Worm (Caenorhabditis elegans) whole organism, early embryonic: Measurements from ENCODE around the gene slcf-2.

ENCODE experiments used
- B0310.2 ChIP-seq: sonication (generic microtip); optimal IDR thresholded peaks from 2 replicates; lab custom pipeline; 2016; ENCODE audit warnings: mild to moderate bottlenecking, missing genetic modification characterization, missing compliant biosample characterization
- F13C5.2 ChIP-seq: sonication (generic microtip); optimal IDR thresholded peaks from 2 replicates; lab custom pipeline; 2017; ENCODE audit warnings: mild to moderate bottlenecking, missing genetic modification characterization, inconsistent platforms, missing compliant biosample characterization
- ama-1 ChIP-seq: fragments of 150-350 bp; optimal IDR thresholded peaks from 2 replicates; lab custom pipeline; 2014
- ceh-36 ChIP-seq: sonication (generic microtip); optimal IDR thresholded peaks from 2 replicates; lab custom pipeline; 2016; ENCODE audit warnings: missing genetic modification characterization, inconsistent platforms, missing compliant biosample characterization
- flt-1 ChIP-seq: fragments of 200-800 bp; sonication (Bioruptor generic); IDR thresholded peaks from 2 replicates; pipeline ENCODE4 v1.3.6; 2022; ENCODE audit warnings: missing genetic modification characterization, missing compliant biosample characterization
- hmbx-1 ChIP-seq: sonication (generic microtip); optimal IDR thresholded peaks from 2 replicates; lab custom pipeline; 2016; ENCODE audit warnings: mild to moderate bottlenecking, missing genetic modification characterization, missing compliant biosample characterization
- hnd-1 ChIP-seq: sonication (generic microtip); optimal IDR thresholded peaks from 2 replicates; lab custom pipeline; 2016; ENCODE audit warnings: missing genetic modification characterization, missing compliant biosample characterization
- sea-1 ChIP-seq: fragments of 200-800 bp; sonication (Bioruptor generic); conservative IDR thresholded peaks from 2 replicates; pipeline ENCODE4 v1.3.6; 2022; ENCODE audit warnings: missing genetic modification characterization, missing compliant biosample characterization
- tbx-11 ChIP-seq: fragments of 200-800 bp; sonication (Bioruptor generic); IDR thresholded peaks from 2 replicates; pipeline ENCODE4 v1.3.6; 2022; ENCODE audit warnings: missing genetic modification characterization, missing compliant biosample characterization
- tra-4 ChIP-seq: sonication (generic microtip); optimal IDR thresholded peaks from 2 replicates; lab custom pipeline; 2017; ENCODE audit warnings: missing genetic modification characterization, missing compliant biosample characterization

ce11 chrX:3399917-3400316 is 6.3 kb downstream of the slcf-2 start, which contains the start of gene cht-1:
- no peak for TF ChIP-seq ama-1 (lab: Kevin White, UChicago)
- TF ChIP-seq hmbx-1: no peak
- TF ChIP-seq tbx-11 (GFP tag; lab: Robert Waterston, UW): no peak
- TF ChIP-seq ceh-36: no peak
- no peak for TF ChIP-seq hnd-1 (tag; lab: Kevin White, UChicago)
- no peak for TF ChIP-seq tra-4
- TF ChIP-seq sea-1 (GFP tag; lab: Robert Waterston, UW): no peak
- no peak for TF ChIP-seq F13C5.2 (tag; lab: Kevin White, UChicago)
- TF ChIP-seq B0310.2 (tag; lab: Kevin White, UChicago): no peak
- TF ChIP-seq flt-1 (GFP tag; lab: Robert Waterston, UW): no peak
